Worm (Caenorhabditis elegans): ENCODE data around the gene F44E2.6.
A peak's percentile ranks its signal among the peaks of the same experiment; 100 is the strongest.

F44E2.6 gene

ce11 chrIII:8867922-8868655, 23.1 kb upstream of the F44E2.6 start:
- TF ChIP-seq him-1 (tag; optimal IDR thresholded peaks at IDR 0.05), result no peak
- peak; percentile 22 for TF ChIP-seq W03F9.2 (tag; optimal IDR thresholded peaks at IDR 0.05)
- TF ChIP-seq dao-5 (tag; optimal IDR thresholded peaks at IDR 0.05), result no peak

- no peak for TF ChIP-seq W03F9.2 (tag; optimal IDR thresholded peaks at IDR 0.05)
- no peak for TF ChIP-seq him-1 (tag; optimal IDR thresholded peaks at IDR 0.05)
- no peak for TF ChIP-seq dao-5 (tag; optimal IDR thresholded peaks at IDR 0.05)
These were observed 22.2 kb upstream of the F44E2.6 start for ce11 chrIII:8866983-8867842.

- TF ChIP-seq him-1 (tag; optimal IDR thresholded peaks at IDR 0.05) (no peak), dao-5 (tag; optimal IDR thresholded peaks at IDR 0.05) (no peak), W03F9.2 (tag; optimal IDR thresholded peaks at IDR 0.05) (no peak)
These were observed 21.0 kb upstream of the F44E2.6 start for ce11 chrIII:8866038-8866437.

ce11 chrIII:8865294-8865766, 20.3 kb upstream of the F44E2.6 start:
- peak; percentile 45 for TF ChIP-seq dao-5 (tag; optimal IDR thresholded peaks at IDR 0.05)
- no peak for TF ChIP-seq him-1 (tag; optimal IDR thresholded peaks at IDR 0.05)
- TF ChIP-seq W03F9.2 (tag; optimal IDR thresholded peaks at IDR 0.05), result peak; percentile 45

- TF ChIP-seq dao-5 (tag; optimal IDR thresholded peaks at IDR 0.05) (no peak), W03F9.2 (tag; optimal IDR thresholded peaks at IDR 0.05) (no peak), him-1 (tag; optimal IDR thresholded peaks at IDR 0.05) (no peak)
These were observed 13.5 kb upstream of the F44E2.6 start for ce11 chrIII:8858482-8858881.

ce11 chrIII:8851961-8852360, 6.9 kb upstream of the F44E2.6 start, which contains the start of gene plg-1:
Gene plg-1, plus strand, starts transcription at chrIII:8852261.
- TF ChIP-seq dao-5 (tag; optimal IDR thresholded peaks at IDR 0.05) (no peak), him-1 (tag; optimal IDR thresholded peaks at IDR 0.05) (no peak), W03F9.2 (tag; optimal IDR thresholded peaks at IDR 0.05) (no peak)

ce11 chrIII:8850482-8851047, 5.6 kb upstream of the F44E2.6 start, which contains the start of gene F44E2.9:
Gene F44E2.9, minus strand, starts transcription at chrIII:8850532.
- TF ChIP-seq W03F9.2 (tag; optimal IDR thresholded peaks at IDR 0.05), result peak; percentile 85
- TF ChIP-seq dao-5 (tag; optimal IDR thresholded peaks at IDR 0.05), result no peak

- TF ChIP-seq him-1 (tag; optimal IDR thresholded peaks at IDR 0.05) (no peak), dao-5 (tag; optimal IDR thresholded peaks at IDR 0.05) (no peak), W03F9.2 (tag; optimal IDR thresholded peaks at IDR 0.05) (no peak)
These were observed 4.5 kb upstream of the F44E2.6 start, which contains the start of gene F44E2.8 for ce11 chrIII:8849507-8849906. Gene F44E2.8, minus strand, starts transcription at chrIII:8849877.

- no peak for TF ChIP-seq dao-5 (tag; optimal IDR thresholded peaks at IDR 0.05)
- no peak for TF ChIP-seq W03F9.2 (tag; optimal IDR thresholded peaks at IDR 0.05)
- TF ChIP-seq him-1 (tag; optimal IDR thresholded peaks at IDR 0.05), result no peak
These were observed 3.4 kb upstream of the F44E2.6 start, which contains the start of gene F44E2.7 for ce11 chrIII:8848372-8848771. Gene F44E2.7, minus strand, starts transcription at chrIII:8848472.

- TF ChIP-seq him-1 (tag; optimal IDR thresholded peaks at IDR 0.05) (no peak), W03F9.2 (tag; optimal IDR thresholded peaks at IDR 0.05) (peak; percentile 73), dao-5 (tag; optimal IDR thresholded peaks at IDR 0.05) (no peak)
These were observed 2.7 kb upstream of the F44E2.6 start for ce11 chrIII:8847722-8848121.

ce11 chrIII:8844137-8844536, 877 bp downstream of the F44E2.6 start:
- TF ChIP-seq him-1 (tag; optimal IDR thresholded peaks at IDR 0.05) (no peak), W03F9.2 (tag; optimal IDR thresholded peaks at IDR 0.05) (no peak), dao-5 (tag; optimal IDR thresholded peaks at IDR 0.05) (no peak)

- TF ChIP-seq dao-5 (tag; optimal IDR thresholded peaks at IDR 0.05) (no peak), W03F9.2 (tag; optimal IDR thresholded peaks at IDR 0.05) (no peak), him-1 (tag; optimal IDR thresholded peaks at IDR 0.05) (no peak)
These were observed 5.2 kb downstream of the F44E2.6 start for ce11 chrIII:8839813-8840212.

ce11 chrIII:8838075-8838474, 6.9 kb downstream of the F44E2.6 start, which contains the start of gene F44E2.4:
Gene F44E2.4, minus strand, starts transcription at chrIII:8838424.
- TF ChIP-seq dao-5 (tag; optimal IDR thresholded peaks at IDR 0.05) (no peak), W03F9.2 (tag; optimal IDR thresholded peaks at IDR 0.05) (no peak), him-1 (tag; optimal IDR thresholded peaks at IDR 0.05) (no peak)

Data from whole organism, L4/young adult.